Worm (Caenorhabditis elegans): ENCODE results near the gene delm-1.

DNA sequence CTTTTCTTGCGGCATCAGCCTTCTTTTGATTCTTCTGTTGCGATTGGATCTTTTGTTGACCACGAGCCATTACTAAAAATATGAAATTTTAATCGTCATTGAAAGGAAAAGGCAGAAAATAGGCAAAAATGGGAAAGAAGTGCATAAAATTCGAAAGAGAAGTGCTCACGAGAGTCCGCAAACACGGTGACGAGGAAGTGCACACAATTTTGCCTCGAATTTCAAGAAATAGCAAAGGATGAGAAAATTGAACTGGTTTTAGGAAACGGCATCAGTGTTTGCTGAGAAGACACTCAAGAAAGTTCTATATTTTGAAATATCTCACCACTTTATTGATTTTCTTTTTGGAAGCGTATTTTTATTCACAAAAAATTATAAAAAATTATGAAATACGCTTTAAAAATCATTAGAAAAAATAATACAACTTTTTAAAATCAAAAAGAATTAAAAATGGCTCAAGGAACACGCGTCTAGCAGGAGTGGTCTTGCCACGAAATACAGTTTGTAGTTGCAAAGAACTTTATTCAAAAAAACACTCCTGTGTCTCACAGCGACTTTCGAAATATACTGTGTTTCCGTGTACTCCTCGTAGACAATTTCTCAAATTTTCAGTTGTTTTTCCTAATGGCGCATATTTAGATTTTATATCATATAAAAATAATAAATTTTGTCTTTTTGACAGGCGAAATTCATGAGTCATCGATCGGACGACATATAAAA is 39.0 kb downstream of the delm-1 start, which contains the start of the genes znf-706 and cpna-3:
- TF ChIP-seq unc-62 (GFP tag; optimal IDR thresholded peaks at IDR 0.05) (no peak), mcd-1 (GFP tag; IDR thresholded peaks at IDR 0.05) (no peak), pha-4 (tag; optimal IDR thresholded peaks at IDR 0.05) (no peak), nfya-1 (tag; optimal IDR thresholded peaks at IDR 0.05; ENCODE audit: borderline replicate concordance, insufficient read depth) (no peak), zfh-2 (GFP tag; conservative IDR thresholded peaks at IDR 0.05) (no peak), nhr-179 (tag; optimal IDR thresholded peaks at IDR 0.05) (no peak), him-1 (tag; optimal IDR thresholded peaks at IDR 0.05) (no peak)

Measured in whole organism, young adult.